Fruit fly (Drosophila melanogaster) S2 (cell line): ENCODE results near the gene CG6933.

Experiments
- CG8478 ChIP-seq: fragments of >200 bp; optimal IDR thresholded peaks from 2 replicates; lab custom pipeline; 2018
- CTCF ChIP-seq, 2 experiments: fragments of >200 bp; optimal IDR thresholded peaks; 2 replicates each; lab custom pipeline; 2018

Gene CG6933

dm6 chr3L:20192872-20193747 is 27.1 kb downstream of the CG6933 start:
- TF ChIP-seq CG8478 (lab: Kevin White, UChicago) = no peak
- TF ChIP-seq CTCF (optimal IDR thresholded peaks at IDR 0.05; lab: Kevin White, UChicago) = no peak

dm6 chr3L:20191848-20192247 is 28.4 kb downstream of the CG6933 start:
- TF ChIP-seq CG8478 (lab: Kevin White, UChicago) (no peak), CTCF (optimal IDR thresholded peaks at IDR 0.05; lab: Kevin White, UChicago) (no peak)

- TF ChIP-seq CG8478 (lab: Kevin White, UChicago) = no peak
- no peak for TF ChIP-seq CTCF (optimal IDR thresholded peaks at IDR 0.05; lab: Kevin White, UChicago)
These were observed 32.2 kb downstream of the CG6933 start, which contains the start of gene Ssk for dm6 chr3L:20187885-20188570. Gene Ssk, plus strand, starts transcription at chr3L:20188522.

- TF ChIP-seq CG8478 (lab: Kevin White, UChicago) = no peak
- TF ChIP-seq CTCF (optimal IDR thresholded peaks at IDR 0.05; lab: Kevin White, UChicago) = no peak
These were observed 33.8 kb downstream of the CG6933 start for dm6 chr3L:20186294-20187020.

dm6 chr3L:20185886-20186285 is 34.3 kb downstream of the CG6933 start:
- TF ChIP-seq CG8478 (lab: Kevin White, UChicago) (no peak), CTCF (optimal IDR thresholded peaks at IDR 0.05; lab: Kevin White, UChicago) (no peak)

- TF ChIP-seq CG8478 (lab: Kevin White, UChicago) (no peak), CTCF (optimal IDR thresholded peaks at IDR 0.05; lab: Kevin White, UChicago) (no peak)
These were observed 34.9 kb downstream of the CG6933 start for dm6 chr3L:20185206-20185868.

- TF ChIP-seq CTCF (optimal IDR thresholded peaks at IDR 0.05; lab: Kevin White, UChicago) = no peak
- TF ChIP-seq CG8478 (lab: Kevin White, UChicago) = no peak
These were observed 36.7 kb downstream of the CG6933 start for dm6 chr3L:20183345-20184088.

dm6 chr3L:20182799-20183198 is 37.4 kb downstream of the CG6933 start:
- no peak for TF ChIP-seq CG8478 (lab: Kevin White, UChicago)
- TF ChIP-seq CTCF (optimal IDR thresholded peaks at IDR 0.05; lab: Kevin White, UChicago) = no peak

- TF ChIP-seq CTCF (optimal IDR thresholded peaks at IDR 0.05; lab: Kevin White, UChicago) (no peak), CG8478 (lab: Kevin White, UChicago) (no peak)
These were observed 42.1 kb downstream of the CG6933 start for dm6 chr3L:20178101-20178500.

dm6 chr3L:20177697-20178096 is 42.5 kb downstream of the CG6933 start:
- TF ChIP-seq CG8478 (lab: Kevin White, UChicago) = no peak
- no peak for TF ChIP-seq CTCF (optimal IDR thresholded peaks at IDR 0.05; lab: Kevin White, UChicago)
